Worm (Caenorhabditis elegans) whole organism, late embryonic: ENCODE data around the gene Y49E10.25.
A peak's percentile ranks its signal among the peaks of the same experiment; 100 is the strongest.

Source experiments
- ahr-1 ChIP-seq: sonication (generic microtip); optimal IDR thresholded peaks from 2 replicates; lab custom pipeline; 2016; ENCODE audit warnings: missing genetic modification characterization, missing compliant biosample characterization
- ceh-14 ChIP-seq: sonication (generic microtip); optimal IDR thresholded peaks from 2 replicates; lab custom pipeline; 2016; ENCODE audit warnings: missing genotype, missing genetic modification characterization, missing compliant biosample characterization
- ceh-19 ChIP-seq: fragments of 200-800 bp; sonication (Bioruptor generic); optimal IDR thresholded peaks from 2 replicates; lab custom pipeline; 2018; ENCODE audit warnings: mild to moderate bottlenecking, missing genetic modification characterization, missing compliant biosample characterization
- ceh-2 ChIP-seq: sonication (generic microtip); optimal IDR thresholded peaks from 2 replicates; lab custom pipeline; 2016; ENCODE audit warnings: missing genotype, missing genetic modification characterization, missing compliant biosample characterization
- ceh-22 ChIP-seq: sonication (generic microtip); optimal IDR thresholded peaks from 2 replicates; lab custom pipeline; 2017; ENCODE audit warnings: missing biosample characterization, missing genetic modification characterization
- ceh-31 ChIP-seq: sonication (generic microtip); optimal IDR thresholded peaks from 2 replicates; lab custom pipeline; 2016; ENCODE audit warnings: missing genetic modification characterization, missing compliant biosample characterization
- ceh-34 ChIP-seq: sonication (generic microtip); optimal IDR thresholded peaks from 2 replicates; lab custom pipeline; 2016; ENCODE audit warnings: mild to moderate bottlenecking, missing genetic modification characterization, missing compliant biosample characterization
- elt-2 ChIP-seq: sonication (generic microtip); optimal IDR thresholded peaks from 2 replicates; lab custom pipeline; 2016; ENCODE audit warnings: missing genetic modification reagents, missing genetic modification characterization, missing compliant biosample characterization
- ets-4 ChIP-seq: sonication (generic microtip); optimal IDR thresholded peaks from 2 replicates; lab custom pipeline; 2016; ENCODE audit warnings: missing genetic modification characterization, missing compliant biosample characterization
- eyg-1 ChIP-seq: sonication (generic microtip); optimal IDR thresholded peaks from 2 replicates; lab custom pipeline; 2016; ENCODE audit warnings: missing genotype, missing genetic modification characterization, missing compliant biosample characterization
- fax-1 ChIP-seq: sonication (generic microtip); optimal IDR thresholded peaks from 2 replicates; lab custom pipeline; 2016; ENCODE audit warnings: missing genotype, missing genetic modification characterization, missing compliant biosample characterization
- fkh-10 ChIP-seq: fragments of 150-350 bp; optimal IDR thresholded peaks from 2 replicates; lab custom pipeline; 2014; ENCODE audit warnings: missing biosample characterization, missing genetic modification reagents, missing genetic modification characterization
- gmeb-2 ChIP-seq: sonication (generic microtip); optimal IDR thresholded peaks from 2 replicates; lab custom pipeline; 2016; ENCODE audit warnings: missing genetic modification characterization, inconsistent platforms, missing compliant biosample characterization
- hlh-13 ChIP-seq: fragments of 200-800 bp; sonication (Bioruptor generic); optimal IDR thresholded peaks from 2 replicates; lab custom pipeline; 2018; ENCODE audit warnings: mild to moderate bottlenecking, missing genetic modification characterization, missing compliant biosample characterization
- hlh-15 ChIP-seq: sonication (generic microtip); optimal IDR thresholded peaks from 2 replicates; lab custom pipeline; 2016; ENCODE audit warnings: missing genetic modification characterization, missing compliant biosample characterization
- hlh-30 ChIP-seq: sonication (generic microtip); optimal IDR thresholded peaks from 2 replicates; lab custom pipeline; 2017; ENCODE audit warnings: antibody characterized with exemption, missing genetic modification characterization, missing compliant biosample characterization; ENCODE audit not compliant: insufficient read depth
- lim-6 ChIP-seq: sonication (generic microtip); optimal IDR thresholded peaks from 2 replicates; lab custom pipeline; 2016; ENCODE audit warnings: missing genetic modification characterization, missing compliant biosample characterization
- lin-11 ChIP-seq: fragments of 200-800 bp; sonication (Bioruptor generic); optimal IDR thresholded peaks from 2 replicates; lab custom pipeline; 2018; ENCODE audit warnings: mild to moderate bottlenecking, missing genetic modification characterization, missing compliant biosample characterization
- madf-2 ChIP-seq: sonication (generic microtip); optimal IDR thresholded peaks from 2 replicates; lab custom pipeline; 2017; ENCODE audit warnings: missing genetic modification characterization, missing compliant biosample characterization
- mec-3 ChIP-seq: sonication (generic microtip); optimal IDR thresholded peaks from 2 replicates; lab custom pipeline; 2016; ENCODE audit warnings: borderline replicate concordance, missing genetic modification characterization, missing compliant biosample characterization
- nhr-232 ChIP-seq: sonication (generic microtip); optimal IDR thresholded peaks from 2 replicates; lab custom pipeline; 2016; ENCODE audit warnings: missing genetic modification characterization, missing compliant biosample characterization
- npax-4 ChIP-seq: sonication (generic microtip); optimal IDR thresholded peaks from 2 replicates; lab custom pipeline; 2016; ENCODE audit warnings: missing genetic modification characterization, missing compliant biosample characterization
- odd-2 ChIP-seq: sonication (generic microtip); optimal IDR thresholded peaks from 2 replicates; lab custom pipeline; 2017; ENCODE audit warnings: antibody characterized with exemption, mild to moderate bottlenecking, missing genetic modification characterization, missing compliant biosample characterization
- pax-1 ChIP-seq: fragments of 150-350 bp; optimal IDR thresholded peaks from 2 replicates; lab custom pipeline; 2014; ENCODE audit warnings: missing biosample characterization, missing genetic modification characterization
- pha-4 ChIP-seq: fragments of 150-350 bp; optimal IDR thresholded peaks from 2 replicates; lab custom pipeline; 2018; ENCODE audit warnings: missing biosample characterization, missing genetic modification reagents, missing genetic modification characterization
- pqm-1 ChIP-seq: sonication (generic microtip); optimal IDR thresholded peaks from 2 replicates; lab custom pipeline; 2016; ENCODE audit warnings: missing genetic modification characterization, missing compliant biosample characterization
- rnt-1 ChIP-seq: sonication (generic microtip); optimal IDR thresholded peaks from 2 replicates; lab custom pipeline; 2016; ENCODE audit warnings: missing genetic modification characterization, missing compliant biosample characterization
- unc-3 ChIP-seq, 2 experiments: fragments of 200-800 bp in 1 of 2; sonication (Bioruptor generic) in 1 of 2; sonication (generic microtip) in 1 of 2; conservative IDR thresholded peaks in 1 of 2; optimal IDR thresholded peaks in 1 of 2; 2 replicates each; pipeline versions ENCODE4 v1.3.6 to Lab custom; 2016 to 2022; ENCODE audit warnings: missing compliant biosample characterization in 2 of 2, missing genetic modification characterization in 2 of 2, missing genetic modification reagents in 1 of 2
- unc-86 ChIP-seq: sonication (generic microtip); optimal IDR thresholded peaks from 2 replicates; lab custom pipeline; 2016; ENCODE audit warnings: missing genetic modification characterization, missing compliant biosample characterization
- zip-5 ChIP-seq: sonication (generic microtip); optimal IDR thresholded peaks from 2 replicates; lab custom pipeline; 2016; ENCODE audit warnings: missing genetic modification characterization, missing compliant biosample characterization

The Y49E10.25 gene

ce11 chrIII:12458970-12459369 is 32.9 kb downstream of the Y49E10.25 start:
- TF ChIP-seq rnt-1 (tag; lab: Kevin White, UChicago) (no peak), pqm-1 (no peak), ceh-22 (tag; lab: Kevin White, UChicago) (no peak)

ce11 chrIII:12456801-12457647 is 34.9 kb downstream of the Y49E10.25 start, which contains the start of the genes scav-3 and Y49E10.21:
scav-3 (minus strand) TSS chrIII:12456850.
Y49E10.21 (plus strand) TSS chrIII:12457597.
- no peak for TF ChIP-seq fax-1 (tag; lab: Kevin White, UChicago)
- TF ChIP-seq zip-5 (tag; lab: Kevin White, UChicago), result no peak
- TF ChIP-seq pha-4 (tag; lab: Kevin White, UChicago), result no peak
- peak; percentile 43 for TF ChIP-seq ets-4 (tag; lab: Kevin White, UChicago)
- TF ChIP-seq ceh-14 (tag; lab: Kevin White, UChicago), result no peak
- no peak for TF ChIP-seq eyg-1 (tag; lab: Kevin White, UChicago)
- no peak for TF ChIP-seq lim-6 (tag; lab: Kevin White, UChicago)
- TF ChIP-seq madf-2 (tag; lab: Kevin White, UChicago), result no peak
- no peak for TF ChIP-seq gmeb-2 (tag; lab: Kevin White, UChicago)
- TF ChIP-seq hlh-30 (tag; lab: Kevin White, UChicago), result peak; percentile 75
- TF ChIP-seq nhr-232 (tag; lab: Kevin White, UChicago), result no peak
- no peak for TF ChIP-seq lin-11
- no peak for TF ChIP-seq rnt-1 (tag; lab: Kevin White, UChicago)
- peak; percentile 37 for TF ChIP-seq ceh-31
- no peak for TF ChIP-seq unc-3 (GFP tag; conservative IDR thresholded peaks at IDR 0.05; lab: Robert Waterston, UW)
- TF ChIP-seq unc-3 (tag; optimal IDR thresholded peaks at IDR 0.05; lab: Kevin White, UChicago), result no peak

- TF ChIP-seq pax-1, result no peak
- TF ChIP-seq ahr-1, result no peak
- TF ChIP-seq mec-3 (tag; lab: Kevin White, UChicago), result no peak
- TF ChIP-seq hlh-13 (GFP tag; lab: Kevin White, UChicago), result no peak
- no peak for TF ChIP-seq odd-2 (tag; lab: Kevin White, UChicago)
- TF ChIP-seq ceh-2 (tag; lab: Kevin White, UChicago), result no peak
- no peak for TF ChIP-seq eyg-1 (tag; lab: Kevin White, UChicago)
- no peak for TF ChIP-seq ceh-34 (tag; lab: Kevin White, UChicago)
- TF ChIP-seq fax-1 (tag; lab: Kevin White, UChicago), result no peak
- TF ChIP-seq nhr-232 (tag; lab: Kevin White, UChicago), result no peak
- TF ChIP-seq zip-5 (tag; lab: Kevin White, UChicago), result no peak
- no peak for TF ChIP-seq ceh-19 (GFP tag; lab: Kevin White, UChicago)
- TF ChIP-seq unc-86 (tag; lab: Kevin White, UChicago), result no peak
- no peak for TF ChIP-seq npax-4 (tag; lab: Kevin White, UChicago)
- TF ChIP-seq fkh-10 (GFP tag; lab: Kevin White, UChicago), result no peak
- TF ChIP-seq unc-3 (GFP tag; conservative IDR thresholded peaks at IDR 0.05; lab: Robert Waterston, UW), result no peak
- no peak for TF ChIP-seq unc-3 (tag; optimal IDR thresholded peaks at IDR 0.05; lab: Kevin White, UChicago)
Observed at ce11 chrIII:12455651-12456420, 36.0 kb downstream of the Y49E10.25 start.

ce11 chrIII:12453785-12454184 is 38.1 kb downstream of the Y49E10.25 start:
- TF ChIP-seq gmeb-2 (tag; lab: Kevin White, UChicago), result no peak
- TF ChIP-seq elt-2 (tag; lab: Kevin White, UChicago), result peak; percentile 43
- no peak for TF ChIP-seq hlh-15 (tag; lab: Kevin White, UChicago)
